Worm (Caenorhabditis elegans) whole organism, L1 larva: Measurements from ENCODE around the gene F08B12.11.

Source experiments
- C16A3.4 ChIP-seq: fragments of 150-350 bp; optimal IDR thresholded peaks from 2 replicates; lab custom pipeline; 2014; ENCODE audit warnings: missing biosample characterization, missing genetic modification characterization
- Y116A8C.19 ChIP-seq: sonication (generic microtip); optimal IDR thresholded peaks from 2 replicates; lab custom pipeline; 2016; ENCODE audit warnings: missing compliant biosample characterization, missing genetic modification characterization, borderline replicate concordance
- blmp-1 ChIP-seq: fragments of 150-350 bp; optimal IDR thresholded peaks from 2 replicates; lab custom pipeline; 2014; ENCODE audit warnings: missing biosample characterization, missing genetic modification characterization
- ceh-82 ChIP-seq, 3 experiments: fragments of 150-350 bp in 1 of 3; sonication (generic microtip) in 2 of 3; optimal IDR thresholded peaks; 2 replicates each; lab custom pipeline; 2014 to 2017; ENCODE audit warnings: missing biosample characterization in 3 of 3, missing genetic modification characterization in 3 of 3
- ces-1 ChIP-seq: fragments of 150-350 bp; optimal IDR thresholded peaks from 2 replicates; lab custom pipeline; 2014; ENCODE audit warnings: missing biosample characterization, missing genetic modification reagents, missing genetic modification characterization
- efl-1 ChIP-seq, 4 experiments: fragments of 150-350 bp; optimal IDR thresholded peaks in 3 of 4; peaks in 1 of 4; 1 replicate in 1 of 4; 2 replicates in 3 of 4; lab custom pipeline; 2014; ENCODE audit warnings: missing biosample characterization in 2 of 4, missing genetic modification characterization in 2 of 4, missing genetic modification reagents in 2 of 4
- elt-2 ChIP-seq: sonication (generic microtip); optimal IDR thresholded peaks from 2 replicates; lab custom pipeline; 2016; ENCODE audit warnings: missing genetic modification characterization, mild to moderate bottlenecking, inconsistent platforms, missing compliant biosample characterization, missing genetic modification reagents
- elt-3 ChIP-seq, 6 experiments: fragments of 150-350 bp in 1 of 6; sonication (generic microtip); optimal IDR thresholded peaks; 2 replicates each; lab custom pipeline; 2017 to 2018; ENCODE audit warnings: missing biosample characterization in 6 of 6, missing genetic modification characterization in 6 of 6, inconsistent platforms in 1 of 6
- fkh-10 ChIP-seq: sonication (generic microtip); optimal IDR thresholded peaks from 2 replicates; lab custom pipeline; 2017; ENCODE audit warnings: missing biosample characterization, missing genetic modification reagents, missing genetic modification characterization
- fkh-4 ChIP-seq: sonication (generic microtip); optimal IDR thresholded peaks from 2 replicates; lab custom pipeline; 2016; ENCODE audit warnings: missing compliant biosample characterization, missing genetic modification characterization, borderline replicate concordance
- grh-1 ChIP-seq: fragments of 200-800 bp; sonication (Bioruptor generic); IDR thresholded peaks from 2 replicates; pipeline ENCODE4 v1.3.6; 2022; ENCODE audit warnings: missing genetic modification reagents, missing genetic modification characterization, missing compliant biosample characterization
- hlh-17 ChIP-seq: fragments of 200-800 bp; sonication (Bioruptor generic); optimal IDR thresholded peaks from 2 replicates; lab custom pipeline; 2018; ENCODE audit warnings: missing genetic modification characterization, mild to moderate bottlenecking, missing compliant biosample characterization, moderate library complexity, borderline replicate concordance
- irx-1 ChIP-seq: sonication (generic microtip); optimal IDR thresholded peaks from 2 replicates; lab custom pipeline; 2016; ENCODE audit warnings: missing genetic modification characterization, missing compliant biosample characterization
- isw-1 ChIP-seq: fragments of 200-800 bp; sonication (Bioruptor generic); IDR thresholded peaks from 2 replicates; pipeline ENCODE4 v1.3.6; 2022; ENCODE audit warnings: missing genetic modification characterization, missing compliant biosample characterization
- lin-14 ChIP-seq: fragments of 200-800 bp; sonication (Bioruptor generic); optimal IDR thresholded peaks from 2 replicates; lab custom pipeline; 2018; ENCODE audit warnings: mild to moderate bottlenecking, missing genetic modification characterization, moderate library complexity, missing compliant biosample characterization
- lsy-2 ChIP-seq, 2 experiments: fragments of 150-350 bp; optimal IDR thresholded peaks; 2 replicates each; lab custom pipeline; 2014; ENCODE audit warnings: missing biosample characterization in 2 of 2, missing genetic modification characterization in 2 of 2
- mef-2 ChIP-seq: fragments of 150-350 bp; optimal IDR thresholded peaks from 2 replicates; lab custom pipeline; 2014; ENCODE audit warnings: missing biosample characterization, missing genetic modification characterization
- nhr-20 ChIP-seq: sonication (generic microtip); optimal IDR thresholded peaks from 2 replicates; lab custom pipeline; 2016; ENCODE audit warnings: mild to moderate bottlenecking, missing genetic modification characterization, missing compliant biosample characterization
- nhr-71 ChIP-seq: sonication (generic microtip); optimal IDR thresholded peaks from 2 replicates; lab custom pipeline; 2016; ENCODE audit warnings: mild to moderate bottlenecking, missing genetic modification characterization, moderate library complexity, missing compliant biosample characterization
- nhr-77 ChIP-seq: fragments of 150-350 bp; optimal IDR thresholded peaks from 2 replicates; lab custom pipeline; 2014; ENCODE audit warnings: missing biosample characterization, missing genetic modification characterization
- nhr-90 ChIP-seq: sonication (generic microtip); optimal IDR thresholded peaks from 2 replicates; lab custom pipeline; 2016; ENCODE audit warnings: mild to moderate bottlenecking, missing genetic modification characterization, missing compliant biosample characterization; ENCODE audit not compliant: poor library complexity
- pag-3 ChIP-seq: sonication (generic microtip); optimal IDR thresholded peaks from 2 replicates; lab custom pipeline; 2017; ENCODE audit warnings: missing genetic modification characterization, mild to moderate bottlenecking, missing compliant biosample characterization, antibody characterized with exemption, borderline replicate concordance; ENCODE audit not compliant: insufficient read depth
- pax-3 ChIP-seq: fragments of 200-800 bp; sonication (Bioruptor generic); optimal IDR thresholded peaks from 2 replicates; lab custom pipeline; 2018; ENCODE audit warnings: mild to moderate bottlenecking, missing genetic modification characterization, moderate library complexity, missing compliant biosample characterization
- skn-1 ChIP-seq: fragments of 150-350 bp; optimal IDR thresholded peaks from 2 replicates; lab custom pipeline; 2014; ENCODE audit warnings: missing biosample characterization, missing genetic modification characterization
- snu-23 ChIP-seq: sonication (generic microtip); optimal IDR thresholded peaks from 2 replicates; lab custom pipeline; 2016; ENCODE audit warnings: missing genetic modification characterization, missing compliant biosample characterization
- sptf-1 ChIP-seq: fragments of 150-350 bp; optimal IDR thresholded peaks from 2 replicates; lab custom pipeline; 2014; ENCODE audit warnings: missing biosample characterization, missing genetic modification characterization
- unc-30 ChIP-seq: sonication (generic microtip); optimal IDR thresholded peaks from 2 replicates; lab custom pipeline; 2017; ENCODE audit warnings: missing biosample characterization, missing genetic modification characterization
- unc-62 ChIP-seq: fragments of 150-350 bp; optimal IDR thresholded peaks from 2 replicates; lab custom pipeline; 2014; ENCODE audit warnings: missing biosample characterization, missing genetic modification reagents, missing genetic modification characterization
- unc-98 ChIP-seq: fragments of 200-800 bp; sonication (Bioruptor generic); IDR thresholded peaks from 2 replicates; pipeline ENCODE4 v1.3.6; 2022; ENCODE audit warnings: missing genetic modification characterization, missing compliant biosample characterization

F08B12.11 gene

DNA sequence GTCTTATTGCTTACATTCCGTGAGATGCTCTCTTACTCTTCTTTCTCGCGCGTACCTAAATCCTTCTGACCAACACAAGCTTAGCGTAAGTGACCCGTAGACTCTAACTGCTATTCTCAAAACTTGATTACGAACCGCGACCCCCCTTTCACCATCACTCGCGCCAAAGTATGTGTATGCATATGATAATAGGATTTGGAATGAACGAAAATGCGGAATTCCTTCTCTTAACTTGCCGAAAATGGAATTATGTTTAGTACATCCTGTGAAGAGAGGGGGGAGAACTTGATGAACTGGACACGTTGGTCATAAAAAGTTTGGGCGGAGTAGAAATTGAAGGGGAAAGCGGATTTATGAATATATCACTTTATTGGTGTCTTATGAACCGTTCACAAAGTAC is 2.0 kb downstream of the F08B12.11 start:
- TF ChIP-seq snu-23 (GFP tag; lab: Kevin White, UChicago) (no peak), unc-30 (tag; lab: Kevin White, UChicago) (no peak), ces-1 (GFP tag; lab: Kevin White, UChicago) (peak; percentile 39), ceh-82 (tag; optimal IDR thresholded peaks at IDR 0.05; lab: Kevin White, UChicago) (no peak), nhr-90 (no peak), fkh-4 (no peak), irx-1 (tag; lab: Kevin White, UChicago) (peak; percentile 1), grh-1 (no peak), pag-3 (tag; lab: Kevin White, UChicago) (no peak), nhr-71 (no peak), fkh-10 (peak; percentile 97), blmp-1 (tag; lab: Kevin White, UChicago) (peak; percentile 35), hlh-17 (no peak), lin-14 (GFP tag; lab: Kevin White, UChicago) (peak; percentile 73), unc-62 (no peak), lsy-2 (tag; optimal IDR thresholded peaks at IDR 0.05; lab: Kevin White, UChicago) (no peak), isw-1 (GFP tag; lab: Robert Waterston, UW) (no peak), Y116A8C.19 (tag; lab: Kevin White, UChicago) (no peak)

DNA sequence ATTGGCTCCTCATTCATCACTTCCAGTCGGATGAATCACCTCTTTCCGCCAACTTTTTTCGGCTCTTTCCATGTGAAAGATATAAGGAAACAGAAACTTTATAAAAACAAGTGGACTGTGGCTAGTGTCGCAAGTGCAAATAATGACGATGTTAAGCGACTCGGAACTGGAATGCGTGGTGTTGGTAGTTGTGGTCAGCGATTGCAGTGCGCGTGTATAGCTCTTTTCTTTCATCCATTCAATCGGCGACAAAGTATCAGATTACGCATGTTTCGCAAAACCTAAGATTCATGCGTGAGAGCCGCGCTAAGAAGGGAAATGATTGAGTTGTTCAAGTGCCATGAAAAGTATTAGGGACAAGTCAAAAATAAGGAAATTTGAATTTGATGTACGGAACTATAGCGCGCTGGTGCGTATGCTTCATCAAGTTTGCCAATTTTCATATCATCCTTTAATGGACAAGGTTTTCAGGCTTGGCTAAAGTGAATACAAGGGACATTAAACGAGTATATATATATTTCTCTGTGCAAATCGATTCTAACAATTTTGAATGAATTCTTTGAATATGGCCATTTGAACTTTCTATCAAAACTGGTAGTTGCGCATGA is 3.0 kb downstream of the F08B12.11 start:
- TF ChIP-seq lin-14 (GFP tag; lab: Kevin White, UChicago) (peak; percentile 24), mef-2 (tag; lab: Kevin White, UChicago) (no peak)

- TF ChIP-seq elt-3 (tag; optimal IDR thresholded peaks at IDR 0.05; lab: Kevin White, UChicago) (peak in 3 of 6 experiments; percentile 39 to 83 (median 43)), blmp-1 (tag; lab: Kevin White, UChicago) (peak; percentile 25), nhr-77 (tag; lab: Kevin White, UChicago) (no peak), pax-3 (tag; lab: Kevin White, UChicago) (no peak), nhr-20 (tag; lab: Kevin White, UChicago) (peak; percentile 45), elt-2 (peak; percentile 35), lin-14 (GFP tag; lab: Kevin White, UChicago) (peak; percentile 6)
Observed at ce11 chrX:11392924-11393323, 8.1 kb downstream of the F08B12.11 start, which contains the start of gene prx-12. prx-12 (plus strand) TSS chrX:11393294.

DNA sequence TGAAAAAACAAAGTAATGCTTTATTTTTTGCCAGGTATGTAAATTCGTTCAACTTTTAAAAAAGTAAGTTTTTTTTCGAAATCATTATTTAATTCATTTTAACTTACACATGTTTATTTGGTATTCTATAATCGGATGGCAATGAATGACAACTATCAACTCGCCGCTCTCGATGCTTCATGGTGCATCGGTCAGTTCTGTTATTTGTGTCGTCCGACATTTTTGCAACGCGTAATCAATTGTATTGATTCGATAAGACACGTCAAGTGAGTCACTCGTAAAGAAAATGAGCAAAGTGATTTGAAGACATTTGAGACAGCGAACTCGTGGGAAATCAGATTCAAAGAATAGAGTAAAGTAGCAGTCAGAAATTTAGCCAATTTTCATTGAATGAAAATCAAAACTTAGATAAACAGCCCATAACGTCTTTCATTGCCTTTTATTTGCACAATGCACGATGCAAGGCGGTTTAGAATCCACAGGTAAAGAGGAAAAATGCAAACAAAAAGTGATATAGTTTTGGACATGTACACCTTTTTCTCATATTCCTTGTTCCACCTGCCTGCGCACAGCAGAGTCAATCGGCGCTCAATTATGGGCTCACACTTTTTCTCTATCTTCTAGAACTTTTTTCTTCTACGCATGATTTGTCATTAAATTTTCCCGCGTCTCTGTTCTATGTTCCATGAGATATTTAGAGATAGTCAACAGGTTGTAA is 15.8 kb downstream of the F08B12.11 start:
- TF ChIP-seq elt-2, result peak; percentile 46
- no peak for TF ChIP-seq skn-1

- no peak for TF ChIP-seq isw-1 (GFP tag; lab: Robert Waterston, UW)
- TF ChIP-seq lin-14 (GFP tag; lab: Kevin White, UChicago), result peak; percentile 55
- TF ChIP-seq fkh-10, result peak; percentile 39
- no peak for TF ChIP-seq unc-98 (GFP tag; lab: Robert Waterston, UW)
- no peak for TF ChIP-seq Y116A8C.19 (tag; lab: Kevin White, UChicago)
- no peak for TF ChIP-seq sptf-1 (tag; lab: Kevin White, UChicago)
- TF ChIP-seq irx-1 (tag; lab: Kevin White, UChicago), result no peak
- TF ChIP-seq skn-1, result no peak
- TF ChIP-seq efl-1 (optimal IDR thresholded peaks at IDR 0.05; lab: Kevin White, UChicago), result no peak
- peak in 1 of 2 experiments; percentile 25 for TF ChIP-seq efl-1 (GFP tag; optimal IDR thresholded peaks at IDR 0.05 in 1 of 2; lab: Kevin White, UChicago)
- TF ChIP-seq C16A3.4 (tag; lab: Kevin White, UChicago), result no peak
Observed at ce11 chrX:11405908-11406307, 21.1 kb downstream of the F08B12.11 start, which contains the start of gene slo-2. slo-2 (minus strand) TSS chrX:11405931.
